Worm (Caenorhabditis elegans) whole organism, L3 larva: Measurements from ENCODE around the gene sprr-2.

Experiments
- ama-1 ChIP-seq: fragments of 150-350 bp; optimal IDR thresholded peaks from 2 replicates; lab custom pipeline; 2018
- ceh-82 ChIP-seq: fragments of 150-350 bp; optimal IDR thresholded peaks from 2 replicates; lab custom pipeline; 2014; ENCODE audit warnings: missing biosample characterization, missing genetic modification characterization
- elt-3 ChIP-seq, 3 experiments: fragments of 150-350 bp in 1 of 3; sonication (generic microtip) in 2 of 3; optimal IDR thresholded peaks; 2 replicates in 2 of 3; 4 replicates in 1 of 3; lab custom pipeline; 2014 to 2017; ENCODE audit warnings: missing biosample characterization in 3 of 3, missing genetic modification characterization in 3 of 3
- fkh-10 ChIP-seq: sonication (generic microtip); optimal IDR thresholded peaks from 2 replicates; lab custom pipeline; 2017; ENCODE audit warnings: missing biosample characterization, missing genetic modification reagents, missing genetic modification characterization
- jun-1 ChIP-seq: fragments of 150-350 bp; optimal IDR thresholded peaks from 2 replicates; lab custom pipeline; 2014; ENCODE audit warnings: missing biosample characterization, missing genetic modification reagents, missing genetic modification characterization
- nhr-12 ChIP-seq: fragments of 150-350 bp; optimal IDR thresholded peaks from 2 replicates; lab custom pipeline; 2014; ENCODE audit warnings: missing biosample characterization, missing genetic modification characterization
- nhr-28 ChIP-seq: fragments of 150-350 bp; optimal IDR thresholded peaks from 2 replicates; lab custom pipeline; 2014; ENCODE audit warnings: missing biosample characterization, missing genetic modification characterization
- nhr-67 ChIP-seq: fragments of 150-350 bp; optimal IDR thresholded peaks from 2 replicates; lab custom pipeline; 2014; ENCODE audit warnings: missing biosample characterization, missing genetic modification characterization
- nhr-77 ChIP-seq: fragments of 150-350 bp; optimal IDR thresholded peaks from 2 replicates; lab custom pipeline; 2014; ENCODE audit warnings: missing biosample characterization, missing genetic modification characterization
- pha-4 ChIP-seq: fragments of 150-350 bp; optimal IDR thresholded peaks from 2 replicates; lab custom pipeline; 2014; ENCODE audit warnings: missing biosample characterization, missing genetic modification reagents, missing genetic modification characterization
- unc-39 ChIP-seq: sonication (generic microtip); optimal IDR thresholded peaks from 4 replicates; lab custom pipeline; 2017; ENCODE audit warnings: missing biosample characterization, missing genetic modification characterization
- unc-62 ChIP-seq: fragments of 150-350 bp; sonication (generic microtip); optimal IDR thresholded peaks from 4 replicates; lab custom pipeline; 2014; ENCODE audit warnings: missing biosample characterization, missing genetic modification reagents, missing genetic modification characterization
- zag-1 ChIP-seq: fragments of 150-350 bp; optimal IDR thresholded peaks from 2 replicates; lab custom pipeline; 2014; ENCODE audit warnings: missing biosample characterization, missing genetic modification characterization
- ztf-4 ChIP-seq: fragments of 150-350 bp; optimal IDR thresholded peaks from 2 replicates; lab custom pipeline; 2014; ENCODE audit warnings: missing biosample characterization, missing genetic modification characterization

DNA sequence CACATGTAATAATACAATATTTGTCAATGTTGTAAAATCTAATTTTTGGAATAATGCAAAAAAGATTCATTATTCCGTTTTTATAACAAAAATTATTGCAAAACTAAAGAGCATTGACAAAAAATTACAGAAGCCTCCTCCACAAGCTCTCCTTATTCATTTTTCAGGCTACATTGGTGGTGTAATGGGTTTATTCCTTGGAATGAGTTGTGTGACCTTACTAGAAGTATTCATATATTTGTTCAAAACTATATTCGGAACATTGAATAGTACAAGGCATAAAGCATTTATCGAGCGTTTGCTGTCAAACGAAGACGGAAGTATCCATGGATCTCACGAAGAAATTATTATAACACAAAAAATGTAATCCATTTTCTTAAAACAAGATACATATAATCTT is 58.7 kb downstream of the sprr-2 start:
- TF ChIP-seq ceh-82 (tag; lab: Kevin White, UChicago) (no peak), jun-1 (no peak), zag-1 (tag; lab: Kevin White, UChicago) (no peak), nhr-67 (tag; lab: Kevin White, UChicago) (no peak), pha-4 (tag; lab: Kevin White, UChicago) (no peak), nhr-77 (tag; lab: Kevin White, UChicago) (no peak), nhr-12 (tag; lab: Kevin White, UChicago) (no peak), unc-62 (GFP tag; lab: Kevin White, UChicago) (no peak), unc-39 (tag; lab: Kevin White, UChicago) (no peak), nhr-28 (tag; lab: Kevin White, UChicago) (no peak), elt-3 (tag; optimal IDR thresholded peaks at IDR 0.05; lab: Kevin White, UChicago) (no peak), ama-1 (lab: Kevin White, UChicago) (no peak), fkh-10 (no peak), ztf-4 (tag; lab: Kevin White, UChicago) (no peak)
